Fruit fly (Drosophila melanogaster) whole organism, embryonic: ENCODE results near the gene CG32278.
A peak's percentile ranks its signal among the peaks of the same experiment; 100 is the strongest.

ENCODE experiments used
- ATbp ChIP-seq: fragments of 200-800 bp; sonication (Bioruptor generic); optimal IDR thresholded peaks from 2 replicates; lab custom pipeline; 2017; ENCODE audit warnings: missing biosample characterization, mild to moderate bottlenecking, missing genetic modification characterization, missing genetic modification reagents
- Antp ChIP-seq: fragments of 200-800 bp; sonication (Bioruptor generic); optimal IDR thresholded peaks from 3 replicates; lab custom pipeline; 2016; ENCODE audit warnings: missing biosample characterization, missing genetic modification characterization
- Atf6 ChIP-seq: fragments of 200-800 bp; sonication (Bioruptor generic); IDR thresholded peaks from 2 replicates; pipeline ENCODE4 v1.3.6; 2022; ENCODE audit warnings: missing biosample characterization, missing genetic modification characterization
- Bdp1 ChIP-seq: fragments of 200-800 bp; sonication (Bioruptor generic); optimal IDR thresholded peaks from 3 replicates; lab custom pipeline; 2016; ENCODE audit warnings: missing biosample characterization, missing genetic modification characterization
- CG12391 ChIP-seq: fragments of 200-800 bp; sonication (Bioruptor generic); optimal IDR thresholded peaks from 3 replicates; lab custom pipeline; 2018; ENCODE audit warnings: missing biosample characterization, mild to moderate bottlenecking, missing genetic modification characterization, moderate library complexity
- CG13296 ChIP-seq: fragments of 200-800 bp; sonication (Bioruptor generic); optimal IDR thresholded peaks from 3 replicates; lab custom pipeline; 2018; ENCODE audit warnings: missing biosample characterization, mild to moderate bottlenecking, missing genetic modification characterization
- CG14860 ChIP-seq: fragments of 200-800 bp; sonication (Bioruptor generic); IDR thresholded peaks from 3 replicates; pipeline ENCODE4 v1.3.6; 2022; ENCODE audit warnings: missing biosample characterization, missing genetic modification characterization; ENCODE audit not compliant: partially characterized antibody
- CG15073 ChIP-seq: fragments of 200-800 bp; sonication (Bioruptor generic); optimal IDR thresholded peaks from 2 replicates; lab custom pipeline; 2016; ENCODE audit warnings: missing biosample characterization, missing genetic modification characterization
- CG16815 ChIP-seq: fragments of 200-800 bp; sonication (Bioruptor generic); optimal IDR thresholded peaks from 3 replicates; lab custom pipeline; 2017; ENCODE audit warnings: missing biosample characterization, mild to moderate bottlenecking, missing genetic modification characterization
- CG17829 ChIP-seq: fragments of 200-800 bp; optimal IDR thresholded peaks from 2 replicates; lab custom pipeline; 2019; ENCODE audit warnings: missing biosample characterization, mild to moderate bottlenecking, missing genetic modification characterization, moderate library complexity
- CG1832 ChIP-seq: fragments of 200-800 bp; sonication (Bioruptor generic); optimal IDR thresholded peaks from 2 replicates; lab custom pipeline; 2017; ENCODE audit warnings: missing biosample characterization, mild to moderate bottlenecking, missing genetic modification characterization, inconsistent platforms
- CG2202 ChIP-seq: fragments of 200-800 bp; sonication (Bioruptor generic); optimal IDR thresholded peaks from 2 replicates; lab custom pipeline; 2018; ENCODE audit warnings: missing biosample characterization, mild to moderate bottlenecking, missing genetic modification characterization
- CG2678 ChIP-seq: fragments of 200-800 bp; sonication (Bioruptor generic); optimal IDR thresholded peaks from 3 replicates; lab custom pipeline; 2019; ENCODE audit warnings: missing biosample characterization, mild to moderate bottlenecking, missing genetic modification characterization, moderate library complexity
- CG4404 ChIP-seq: fragments of 200-800 bp; sonication (Bioruptor generic); IDR thresholded peaks from 2 replicates; pipeline ENCODE4 v1.3.6; 2022; ENCODE audit warnings: missing biosample characterization, missing genetic modification characterization
- CG5180 ChIP-seq: fragments of 200-800 bp; sonication (Bioruptor generic); optimal IDR thresholded peaks from 3 replicates; lab custom pipeline; 2017; ENCODE audit warnings: missing biosample characterization, missing genetic modification characterization, mild to moderate bottlenecking, moderate library complexity, missing genetic modification reagents
- CG6272 ChIP-seq: fragments of 200-800 bp; sonication (Bioruptor generic); IDR thresholded peaks from 2 replicates; pipeline ENCODE4 v1.3.6; 2022; ENCODE audit warnings: missing biosample characterization, missing genetic modification characterization
- CG6765 ChIP-seq: fragments of 200-800 bp; sonication (Bioruptor generic); optimal IDR thresholded peaks from 3 replicates; lab custom pipeline; 2017; ENCODE audit warnings: missing biosample characterization, mild to moderate bottlenecking, missing genetic modification characterization
- CG7357 ChIP-seq: fragments of 200-800 bp; sonication (Bioruptor generic); IDR thresholded peaks from 3 replicates; pipeline ENCODE4 v1.3.6; 2022; ENCODE audit warnings: missing biosample characterization, missing genetic modification characterization
- CG8281 ChIP-seq: fragments of 200-800 bp; sonication (Bioruptor generic); optimal IDR thresholded peaks from 2 replicates; lab custom pipeline; 2018; ENCODE audit warnings: missing biosample characterization, mild to moderate bottlenecking, missing genetic modification characterization, moderate library complexity
- CG8290 ChIP-seq, 3 experiments: fragments of 200-800 bp; sonication (Bioruptor generic); optimal IDR thresholded peaks; 2 replicates each; lab custom pipeline; 2016 to 2019; ENCODE audit warnings: missing biosample characterization in 3 of 3, missing genetic modification characterization in 3 of 3, mild to moderate bottlenecking in 2 of 3, moderate library complexity in 1 of 3
- CG8388 ChIP-seq: fragments of 200-800 bp; sonication (Bioruptor generic); optimal IDR thresholded peaks from 2 replicates; lab custom pipeline; 2019; ENCODE audit warnings: missing biosample characterization, mild to moderate bottlenecking, missing genetic modification characterization, moderate library complexity
- CG8924 ChIP-seq: fragments of 200-800 bp; optimal IDR thresholded peaks from 3 replicates; lab custom pipeline; 2019; ENCODE audit warnings: missing biosample characterization, mild to moderate bottlenecking, missing genetic modification characterization, moderate library complexity
- D19A ChIP-seq: fragments of 200-800 bp; optimal IDR thresholded peaks from 3 replicates; lab custom pipeline; 2019; ENCODE audit warnings: missing biosample characterization, mild to moderate bottlenecking, missing genetic modification characterization, moderate library complexity
- Dip2 ChIP-seq: fragments of 200-800 bp; sonication (Bioruptor generic); IDR thresholded peaks from 2 replicates; pipeline ENCODE4 v1.3.6; 2022; ENCODE audit warnings: missing biosample characterization, missing genetic modification characterization
- Dref ChIP-seq: fragments of 200-800 bp; sonication (Bioruptor generic); IDR thresholded peaks from 2 replicates; pipeline ENCODE4 v1.3.6; 2022; ENCODE audit warnings: missing biosample characterization, missing genetic modification characterization
- H15 ChIP-seq: fragments of 200-800 bp; sonication (Bioruptor generic); IDR thresholded peaks from 3 replicates; pipeline ENCODE4 v1.3.6; 2022; ENCODE audit warnings: missing biosample characterization, missing genetic modification characterization
- HLH54F ChIP-seq: fragments of 200-800 bp; sonication (Bioruptor generic); optimal IDR thresholded peaks from 3 replicates; lab custom pipeline; 2016; ENCODE audit warnings: missing biosample characterization, missing genetic modification characterization
- HLHmδ ChIP-seq: fragments of 200-800 bp; sonication (Bioruptor generic); optimal IDR thresholded peaks from 2 replicates; lab custom pipeline; 2018; ENCODE audit warnings: missing biosample characterization, mild to moderate bottlenecking, missing genetic modification characterization, moderate library complexity
- Lhr ChIP-seq: fragments of 200-800 bp; sonication (Bioruptor generic); optimal IDR thresholded peaks from 3 replicates; lab custom pipeline; 2017; ENCODE audit warnings: mild to moderate bottlenecking, missing biosample characterization, missing genetic modification reagents, missing genetic modification characterization
- Myb ChIP-seq: fragments of 200-800 bp; sonication (Bioruptor generic); optimal IDR thresholded peaks from 2 replicates; lab custom pipeline; 2016; ENCODE audit warnings: missing biosample characterization, missing genetic modification characterization
- NC2α ChIP-seq: fragments of 200-800 bp; sonication (Bioruptor generic); optimal IDR thresholded peaks from 2 replicates; lab custom pipeline; 2016; ENCODE audit warnings: missing biosample characterization, missing genetic modification characterization
- Nf-YA ChIP-seq: fragments of 200-800 bp; sonication (Bioruptor generic); IDR thresholded peaks from 2 replicates; pipeline ENCODE4 v1.3.6; 2022; ENCODE audit warnings: missing biosample characterization, missing genetic modification characterization
- Trl ChIP-seq, 3 experiments: fragments of >200 bp in 2 of 3; fragments of 200-800 bp in 1 of 3; sonication (Bioruptor generic) in 1 of 3; optimal IDR thresholded peaks; 2 replicates in 1 of 3; 3 replicates in 2 of 3; lab custom pipeline; 2016 to 2017; ENCODE audit warnings: missing biosample characterization in 1 of 3, missing genetic modification characterization in 1 of 3
- Xrp1 ChIP-seq: fragments of 200-800 bp; sonication (Bioruptor generic); IDR thresholded peaks from 2 replicates; pipeline ENCODE4 v1.3.6; 2022; ENCODE audit warnings: missing biosample characterization, missing genetic modification characterization
- YL-1 ChIP-seq: fragments of 200-800 bp; sonication (Bioruptor generic); optimal IDR thresholded peaks from 3 replicates; lab custom pipeline; 2017; ENCODE audit warnings: missing biosample characterization, mild to moderate bottlenecking, missing genetic modification characterization
- abd-A ChIP-seq: fragments of 200-800 bp; sonication (Bioruptor generic); optimal IDR thresholded peaks from 3 replicates; lab custom pipeline; 2019; ENCODE audit warnings: missing biosample characterization, mild to moderate bottlenecking, missing genetic modification characterization, moderate library complexity
- az2 ChIP-seq: fragments of 200-800 bp; sonication (Bioruptor generic); optimal IDR thresholded peaks from 3 replicates; lab custom pipeline; 2016; ENCODE audit warnings: missing biosample characterization, missing genetic modification characterization
- emc ChIP-seq: fragments of 200-800 bp; sonication (Bioruptor generic); optimal IDR thresholded peaks from 2 replicates; lab custom pipeline; 2016; ENCODE audit warnings: missing biosample characterization, missing genetic modification characterization
- her ChIP-seq: fragments of 200-800 bp; sonication (Bioruptor generic); optimal IDR thresholded peaks from 2 replicates; lab custom pipeline; 2016; ENCODE audit warnings: missing biosample characterization, missing genetic modification characterization
- mirr ChIP-seq: fragments of 200-800 bp; sonication (Bioruptor generic); optimal IDR thresholded peaks from 3 replicates; lab custom pipeline; 2018; ENCODE audit warnings: missing biosample characterization, mild to moderate bottlenecking, missing genetic modification characterization
- pfk ChIP-seq: fragments of 200-800 bp; sonication (Bioruptor generic); optimal IDR thresholded peaks from 2 replicates; lab custom pipeline; 2018; ENCODE audit warnings: missing biosample characterization, mild to moderate bottlenecking, missing genetic modification characterization, moderate library complexity
- pzg ChIP-seq: fragments of 200-800 bp; sonication (Bioruptor generic); optimal IDR thresholded peaks from 3 replicates; lab custom pipeline; 2018; ENCODE audit warnings: missing biosample characterization, mild to moderate bottlenecking, missing genetic modification characterization, moderate library complexity
- salm ChIP-seq: fragments of 200-800 bp; sonication (Bioruptor generic); optimal IDR thresholded peaks from 2 replicates; lab custom pipeline; 2018; ENCODE audit warnings: missing biosample characterization, mild to moderate bottlenecking, missing genetic modification characterization
- slbo ChIP-seq: fragments of 200-800 bp; sonication (Bioruptor generic); IDR thresholded peaks from 2 replicates; pipeline ENCODE4 v1.3.6; 2022; ENCODE audit warnings: missing biosample characterization, missing genetic modification characterization
- sr ChIP-seq: fragments of 200-800 bp; sonication (Bioruptor generic); IDR thresholded peaks from 3 replicates; pipeline ENCODE4 v1.3.6; 2022; ENCODE audit warnings: missing biosample characterization, missing genetic modification characterization
- tin ChIP-seq: fragments of 200-800 bp; sonication (Bioruptor generic); optimal IDR thresholded peaks from 3 replicates; lab custom pipeline; 2016; ENCODE audit warnings: missing biosample characterization, missing genetic modification characterization
- ttk ChIP-seq: fragments of 200-800 bp; sonication (Bioruptor generic); IDR thresholded peaks from 2 replicates; pipeline ENCODE4 v2.1.2; 2022; ENCODE audit warnings: missing biosample characterization, missing genetic modification characterization
- vfl ChIP-seq: fragments of 200-800 bp; sonication (Bioruptor generic); optimal IDR thresholded peaks from 2 replicates; lab custom pipeline; 2016; ENCODE audit warnings: missing biosample characterization, missing genetic modification characterization
- zfh1 ChIP-seq: fragments of 200-800 bp; sonication (Bioruptor generic); IDR thresholded peaks from 3 replicates; pipeline ENCODE4 v1.3.6; 2022; ENCODE audit warnings: missing biosample characterization, missing genetic modification characterization
- zfh2 ChIP-seq: fragments of 200-800 bp; sonication (Bioruptor generic); optimal IDR thresholded peaks from 2 replicates; lab custom pipeline; 2016; ENCODE audit warnings: missing biosample characterization, missing genetic modification characterization

Gene CG32278

DNA sequence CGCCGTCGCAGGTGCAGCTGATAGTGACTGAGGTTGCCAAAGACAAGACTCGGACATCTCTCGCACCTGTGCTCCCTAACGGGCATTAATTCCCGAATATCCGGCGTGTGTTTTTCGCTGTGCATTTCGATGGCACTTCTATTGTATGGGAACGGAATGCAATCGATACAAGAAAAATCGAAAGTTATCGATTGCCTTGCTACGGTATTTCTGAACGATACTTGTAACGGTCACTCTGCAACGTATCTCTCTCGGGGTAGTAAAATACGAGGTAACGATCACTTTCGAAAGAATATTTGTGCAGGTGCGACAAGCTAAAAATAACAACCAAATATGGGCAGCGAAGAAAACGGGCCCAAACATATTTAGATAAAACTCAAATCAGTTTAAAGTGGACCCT lies 4.1 kb upstream of the CG32278 start, which contains the start of gene CG32280 (continued):
- TF ChIP-seq H15 (GFP tag; lab: Robert Waterston, UW) (no peak), Nf-YA (GFP tag; lab: Robert Waterston, UW) (no peak), CG15073 (GFP tag; lab: Kevin White, UChicago) (no peak), zfh1 (0 out of 3 replicates have a peak, but pooled peaks have one; percentile 51), CG8281 (no peak), D19A (tag; lab: Kevin White, UChicago) (peak; percentile 17), vfl (GFP tag; lab: Kevin White, UChicago) (no peak), abd-A (tag; lab: Kevin White, UChicago) (no peak), CG17829 (peak; percentile 33), Myb (GFP tag; lab: Kevin White, UChicago) (peak; percentile 82), CG1832 (GFP tag; lab: Kevin White, UChicago) (no peak), mirr (peak; percentile 0), Trl (optimal IDR thresholded peaks at IDR 0.05; lab: Kevin White, UChicago) (no peak), Trl (GFP tag; optimal IDR thresholded peaks at IDR 0.05; lab: Kevin White, UChicago) (peak; percentile 15), CG2678 (tag; lab: Kevin White, UChicago) (no peak), CG6272 (GFP tag; lab: Robert Waterston, UW) (0 out of 2 replicates have a peak, but pooled peaks have one; percentile 36), NC2α (no peak), CG8924 (tag; lab: Kevin White, UChicago) (peak; percentile 47), slbo (peak; percentile 65), CG16815 (no peak), az2 (GFP tag; lab: Kevin White, UChicago) (peak; percentile 1), CG14860 (GFP tag; lab: Robert Waterston, UW) (peak; percentile 82), her (GFP tag; lab: Kevin White, UChicago) (peak; percentile 37), Dref (GFP tag; lab: Robert Waterston, UW) (peak; percentile 96), CG7357 (GFP tag; lab: Robert Waterston, UW) (no peak), CG4404 (GFP tag; lab: Robert Waterston, UW) (no peak), Atf6 (peak; percentile 40; the same call in 1 of the 2 replicates), CG2202 (tag; lab: Kevin White, UChicago) (no peak), emc (no peak), ATbp (GFP tag; lab: Kevin White, UChicago) (no peak), salm (no peak), CG12391 (tag; lab: Kevin White, UChicago) (peak; percentile 23), Dip2 (no peak), CG8388 (GFP tag; lab: Kevin White, UChicago) (no peak), Antp (GFP tag; lab: Kevin White, UChicago) (peak; percentile 35), tin (GFP tag; lab: Kevin White, UChicago) (no peak), HLHmδ (peak; percentile 69), CG6765 (peak; percentile 20), Xrp1 (0 out of 2 replicates have a peak, but pooled peaks have one; percentile 5), ttk (0 out of 2 replicates have a peak, but pooled peaks have one; percentile 7), CG8290 (GFP tag; optimal IDR thresholded peaks at IDR 0.05; lab: Kevin White, UChicago) (peak; percentile 19), CG8290 (tag; optimal IDR thresholded peaks at IDR 0.05; lab: Kevin White, UChicago) (no peak), CG13296 (peak; percentile 55), zfh2 (peak; percentile 31), sr (GFP tag; lab: Robert Waterston, UW) (no peak), YL-1 (GFP tag; lab: Kevin White, UChicago) (peak; percentile 24), Bdp1 (no peak), CG5180 (GFP tag; lab: Kevin White, UChicago) (no peak), pfk (GFP tag; lab: Kevin White, UChicago) (peak; percentile 69), Lhr (GFP tag; lab: Kevin White, UChicago) (no peak), HLH54F (GFP tag; lab: Kevin White, UChicago) (peak; percentile 3), pzg (peak; percentile 91)
